Worm (Caenorhabditis elegans): ENCODE results near the gene ddl-1.
A peak's percentile ranks its signal among the peaks of the same experiment; 100 is the strongest.

The ddl-1 gene

ce11 chrII:5660736-5661734 lies 12.9 kb upstream of the ddl-1 start, which contains the start of the genes ift-43 and mdt-26:
Gene ift-43 (minus strand): TSS chrII:5660786.
Gene mdt-26 (plus strand): TSS chrII:5661181.
- TF ChIP-seq sup-37 (GFP tag; optimal IDR thresholded peaks at IDR 0.05) = peak; percentile 82
- TF ChIP-seq hlh-17 (GFP tag; optimal IDR thresholded peaks at IDR 0.05; ENCODE audit: borderline replicate concordance) = peak; percentile 54
- peak; percentile 44 for TF ChIP-seq blmp-1 (tag; optimal IDR thresholded peaks at IDR 0.05)
- peak; percentile 77 for TF ChIP-seq sox-4 (tag; optimal IDR thresholded peaks at IDR 0.05)
- TF ChIP-seq nhr-237 (tag; optimal IDR thresholded peaks at IDR 0.05) = peak; percentile 74
- peak; percentile 88 for TF ChIP-seq unc-86 (tag; optimal IDR thresholded peaks at IDR 0.05)
- peak; percentile 44 for TF ChIP-seq aly-2 (tag; optimal IDR thresholded peaks at IDR 0.05)
- peak in 1 of 2 experiments; percentile 82 for TF ChIP-seq ztf-11 (tag; optimal IDR thresholded peaks at IDR 0.05)
- TF ChIP-seq efl-1 (optimal IDR thresholded peaks at IDR 0.05) = peak; percentile 68 to 74
- peak; percentile 64 to 96 for TF ChIP-seq efl-1 (GFP tag; optimal IDR thresholded peaks at IDR 0.05 in 1 of 2)
- TF ChIP-seq lin-39 (tag; optimal IDR thresholded peaks at IDR 0.05) = peak; percentile 38
- peak; percentile 83 to 90 for TF ChIP-seq lsy-2 (tag; optimal IDR thresholded peaks at IDR 0.05)
- TF ChIP-seq zip-4 (GFP tag; optimal IDR thresholded peaks at IDR 0.05) = peak; percentile 77
- peak; percentile 35 to 70 (median 60) for TF ChIP-seq dpl-1 (GFP tag; optimal IDR thresholded peaks at IDR 0.05)
- peak; percentile 67 for TF ChIP-seq lin-15B (tag; optimal IDR thresholded peaks at IDR 0.05)
- TF ChIP-seq jun-1 (tag; optimal IDR thresholded peaks at IDR 0.05) = peak; percentile 82
- no peak for TF ChIP-seq nhr-12 (tag; optimal IDR thresholded peaks at IDR 0.05)
- TF ChIP-seq nhr-20 (tag; optimal IDR thresholded peaks at IDR 0.05) = peak; percentile 90
- TF ChIP-seq F16B12.6 (tag; optimal IDR thresholded peaks at IDR 0.05) = peak; percentile 48
- TF ChIP-seq nhr-90 (tag; optimal IDR thresholded peaks at IDR 0.05; ENCODE audit: poor library complexity) = peak; percentile 88
- TF ChIP-seq lin-35 (GFP tag; optimal IDR thresholded peaks at IDR 0.05) = peak; percentile 77 to 79
- peak; percentile 17 to 89 (median 77) for TF ChIP-seq ceh-82 (tag; optimal IDR thresholded peaks at IDR 0.05)
- TF ChIP-seq egl-27 (tag; optimal IDR thresholded peaks at IDR 0.05) = no peak
- TF ChIP-seq C04F5.9 (tag; optimal IDR thresholded peaks at IDR 0.05) = peak; percentile 56
- peak; percentile 96 for TF ChIP-seq xbp-1 (tag; optimal IDR thresholded peaks at IDR 0.05)
- TF ChIP-seq lir-3 (tag; optimal IDR thresholded peaks at IDR 0.05; ENCODE audit: poor library complexity) = peak; percentile 53
- peak; percentile 71 for TF ChIP-seq ceh-88 (GFP tag; IDR thresholded peaks at IDR 0.05)
- TF ChIP-seq snpc-4 (tag; optimal IDR thresholded peaks at IDR 0.05) = peak; percentile 58
- no peak for TF ChIP-seq vab-15 (tag; optimal IDR thresholded peaks at IDR 0.05)
- TF ChIP-seq efl-3 (GFP tag; optimal IDR thresholded peaks at IDR 0.05) = peak; percentile 74
- peak; percentile 93 for TF ChIP-seq dsc-1 (tag; optimal IDR thresholded peaks at IDR 0.05)
- peak; percentile 81 for TF ChIP-seq nhr-19 (GFP tag; conservative IDR thresholded peaks at IDR 0.05)
- TF ChIP-seq Y116A8C.19 (tag; optimal IDR thresholded peaks at IDR 0.05; ENCODE audit: borderline replicate concordance) = no peak
- no peak for TF ChIP-seq zag-1 (tag; optimal IDR thresholded peaks at IDR 0.05)
- peak; percentile 76 for TF ChIP-seq lin-14 (GFP tag; optimal IDR thresholded peaks at IDR 0.05)
- peak; percentile 80 for TF ChIP-seq mab-9 (GFP tag; IDR thresholded peaks at IDR 0.05)
- peak; percentile 87 for TF ChIP-seq nhr-85 (tag)
- peak; percentile 44 for TF ChIP-seq nhr-76 (tag; optimal IDR thresholded peaks at IDR 0.05)
- peak in 2 of 6 experiments; percentile 57 to 58 for TF ChIP-seq elt-3 (tag; optimal IDR thresholded peaks at IDR 0.05)
- peak; percentile 67 for TF ChIP-seq lin-13 (GFP tag; optimal IDR thresholded peaks at IDR 0.05)
- no peak for TF ChIP-seq alr-1 (tag; optimal IDR thresholded peaks at IDR 0.05; ENCODE audit: borderline replicate concordance)
- TF ChIP-seq ces-1 (GFP tag; optimal IDR thresholded peaks at IDR 0.05) = no peak
- peak; percentile 14 for TF ChIP-seq C34B4.2 (tag; optimal IDR thresholded peaks at IDR 0.05)
- TF ChIP-seq nhr-84 (tag; optimal IDR thresholded peaks at IDR 0.05) = no peak
- TF ChIP-seq tbx-2 (tag; optimal IDR thresholded peaks at IDR 0.05) = peak; percentile 92
- TF ChIP-seq fkh-4 (tag; optimal IDR thresholded peaks at IDR 0.05; ENCODE audit: borderline replicate concordance) = peak; percentile 28
- TF ChIP-seq isw-1 (GFP tag; IDR thresholded peaks at IDR 0.05) = peak; percentile 89
- TF ChIP-seq mef-2 (tag; optimal IDR thresholded peaks at IDR 0.05) = no peak
- TF ChIP-seq irx-1 (tag; optimal IDR thresholded peaks at IDR 0.05) = peak; percentile 87
- no peak for TF ChIP-seq unc-30 (tag; optimal IDR thresholded peaks at IDR 0.05)

Data from whole organism, L1 larva.